Fruit fly (Drosophila melanogaster) S2 (cell line): ENCODE measurements around the gene RpL26.

Source experiments
- CG8478 ChIP-seq: fragments of >200 bp; optimal IDR thresholded peaks from 2 replicates; lab custom pipeline; 2018
- CTCF ChIP-seq, 2 experiments: fragments of >200 bp; optimal IDR thresholded peaks; 2 replicates each; lab custom pipeline; 2018

DNA sequence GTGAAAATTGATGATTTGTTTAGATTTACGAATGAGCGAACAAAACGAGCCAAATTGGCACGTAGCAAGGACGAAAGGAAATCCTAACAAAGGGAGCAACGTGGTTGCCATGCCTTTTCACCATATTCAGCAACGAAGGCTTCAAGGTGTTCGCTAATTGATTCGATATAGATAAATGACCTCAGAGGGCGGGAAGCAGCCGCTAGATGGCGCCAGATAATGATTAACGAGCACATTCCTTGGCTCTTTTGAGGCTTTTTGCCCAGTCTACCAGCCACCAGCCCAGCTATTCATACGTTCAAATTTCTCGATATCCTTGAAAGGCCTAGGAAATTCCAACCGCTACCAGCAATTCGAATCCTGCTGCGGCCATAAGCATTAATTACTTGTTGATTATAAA, 17.8 kb downstream of the RpL26 start:
- TF ChIP-seq CTCF (optimal IDR thresholded peaks at IDR 0.05; lab: Kevin White, UChicago): peak; percentile 71 to 77
- TF ChIP-seq CG8478 (lab: Kevin White, UChicago): no peak
